Fruit fly (Drosophila melanogaster) whole organism, embryonic: ENCODE measurements around the gene CG10907.
A peak's percentile ranks its signal among the peaks of the same experiment; 100 is the strongest.

Experiments used
- Adf1 ChIP-seq: fragments of 200-800 bp; sonication (Bioruptor generic); IDR thresholded peaks from 2 replicates; pipeline ENCODE4 v1.3.6; 2022; ENCODE audit warnings: missing biosample characterization, missing genetic modification characterization
- Awh ChIP-seq: fragments of 200-800 bp; sonication (Bioruptor generic); IDR thresholded peaks from 2 replicates; pipeline ENCODE4, ENCODE4 v1.3.6; 2022; ENCODE audit warnings: missing biosample characterization, missing genetic modification characterization
- CG14860 ChIP-seq: fragments of 200-800 bp; sonication (Bioruptor generic); IDR thresholded peaks from 3 replicates; pipeline ENCODE4 v1.3.6; 2022; ENCODE audit warnings: missing biosample characterization, missing genetic modification characterization; ENCODE audit not compliant: partially characterized antibody
- CG15479 ChIP-seq: fragments of 200-800 bp; sonication (Bioruptor generic); optimal IDR thresholded peaks from 3 replicates; lab custom pipeline; 2019; ENCODE audit warnings: missing biosample characterization, mild to moderate bottlenecking, missing genetic modification characterization, moderate library complexity
- CG17359 ChIP-seq: fragments of 200-800 bp; sonication (Bioruptor generic); optimal IDR thresholded peaks from 3 replicates; lab custom pipeline; 2018; ENCODE audit warnings: missing biosample characterization, mild to moderate bottlenecking, missing genetic modification characterization, moderate library complexity
- CG17361 ChIP-seq: fragments of 200-800 bp; sonication (Bioruptor generic); IDR thresholded peaks from 3 replicates; pipeline ENCODE4 v1.3.6; 2022; ENCODE audit warnings: missing biosample characterization, missing genetic modification characterization
- CG1792 ChIP-seq: fragments of 200-800 bp; sonication (Bioruptor generic); optimal IDR thresholded peaks from 2 replicates; lab custom pipeline; 2016; ENCODE audit warnings: missing biosample characterization, missing genetic modification characterization
- CG18619 ChIP-seq: fragments of 200-800 bp; sonication (Bioruptor generic); optimal IDR thresholded peaks from 3 replicates; lab custom pipeline; 2017; ENCODE audit warnings: missing biosample characterization, mild to moderate bottlenecking, missing genetic modification characterization
- CG2129 ChIP-seq: fragments of 200-800 bp; sonication (Bioruptor generic); IDR thresholded peaks from 2 replicates; pipeline ENCODE4 v1.3.6; 2022; ENCODE audit warnings: missing biosample characterization, missing genetic modification characterization; ENCODE audit not compliant: partially characterized antibody
- CG2199 ChIP-seq: fragments of 200-800 bp; sonication (Bioruptor generic); IDR thresholded peaks from 3 replicates; pipeline ENCODE4 v1.3.6; 2022; ENCODE audit warnings: missing biosample characterization, missing genetic modification characterization
- CG2712 ChIP-seq: fragments of 200-800 bp; optimal IDR thresholded peaks from 3 replicates; lab custom pipeline; 2019; ENCODE audit warnings: missing biosample characterization, mild to moderate bottlenecking, missing genetic modification characterization, moderate library complexity
- CG2875 ChIP-seq: fragments of 200-800 bp; sonication (Bioruptor generic); optimal IDR thresholded peaks from 2 replicates; lab custom pipeline; 2017; ENCODE audit warnings: missing biosample characterization, mild to moderate bottlenecking, missing genetic modification characterization, missing genetic modification reagents
- CG34376 ChIP-seq: fragments of 200-800 bp; sonication (Bioruptor generic); optimal IDR thresholded peaks from 2 replicates; lab custom pipeline; 2018; ENCODE audit warnings: missing biosample characterization, mild to moderate bottlenecking, missing genetic modification characterization
- CG34422 ChIP-seq: fragments of 200-800 bp; sonication (Bioruptor generic); IDR thresholded peaks from 3 replicates; pipeline ENCODE4 v1.3.6; 2022; ENCODE audit warnings: missing biosample characterization, missing genetic modification characterization
- CG4360 ChIP-seq: fragments of 200-800 bp; sonication (Bioruptor generic); IDR thresholded peaks from 2 replicates; pipeline ENCODE4 v1.3.6; 2022; ENCODE audit warnings: missing biosample characterization, missing genetic modification characterization
- CG6654 ChIP-seq: fragments of 200-800 bp; sonication (Bioruptor generic); optimal IDR thresholded peaks from 2 replicates; lab custom pipeline; 2017; ENCODE audit warnings: missing biosample characterization, mild to moderate bottlenecking, missing genetic modification characterization
- CG7786 ChIP-seq: fragments of 200-800 bp; sonication (Bioruptor generic); optimal IDR thresholded peaks from 2 replicates; lab custom pipeline; 2016; ENCODE audit warnings: missing biosample characterization, missing genetic modification characterization
- CG7963 ChIP-seq: fragments of 200-800 bp; sonication (Bioruptor generic); IDR thresholded peaks from 3 replicates; pipeline ENCODE4 v1.3.6; 2022; ENCODE audit warnings: missing biosample characterization, missing genetic modification characterization; ENCODE audit not compliant: partially characterized antibody
- CG8089 ChIP-seq: fragments of 200-800 bp; sonication (Bioruptor generic); optimal IDR thresholded peaks from 3 replicates; lab custom pipeline; 2016; ENCODE audit warnings: missing biosample characterization, missing genetic modification characterization
- CG8924 ChIP-seq: fragments of 200-800 bp; optimal IDR thresholded peaks from 3 replicates; lab custom pipeline; 2019; ENCODE audit warnings: missing biosample characterization, mild to moderate bottlenecking, missing genetic modification characterization, moderate library complexity
- CG9876 ChIP-seq: fragments of 200-800 bp; sonication (Bioruptor generic); optimal IDR thresholded peaks from 2 replicates; lab custom pipeline; 2016; ENCODE audit warnings: missing biosample characterization, missing genetic modification characterization
- CHES-1-like ChIP-seq: fragments of 200-800 bp; sonication (Bioruptor generic); optimal IDR thresholded peaks from 2 replicates; lab custom pipeline; 2016; ENCODE audit warnings: missing biosample characterization, missing genetic modification characterization
- Dip2 ChIP-seq: fragments of 200-800 bp; sonication (Bioruptor generic); IDR thresholded peaks from 2 replicates; pipeline ENCODE4 v1.3.6; 2022; ENCODE audit warnings: missing biosample characterization, missing genetic modification characterization
- Doc2 ChIP-seq: fragments of 200-800 bp; sonication (Bioruptor generic); IDR thresholded peaks from 2 replicates; pipeline ENCODE4 v1.3.6; 2022; ENCODE audit warnings: missing biosample characterization, missing genetic modification characterization
- Ets97D ChIP-seq: fragments of 200-800 bp; sonication (Bioruptor generic); optimal IDR thresholded peaks from 3 replicates; lab custom pipeline; 2016; ENCODE audit warnings: missing biosample characterization, missing genetic modification characterization
- HmgZ ChIP-seq: fragments of 200-800 bp; sonication (Bioruptor generic); optimal IDR thresholded peaks from 2 replicates; lab custom pipeline; 2018; ENCODE audit warnings: missing biosample characterization, mild to moderate bottlenecking, missing genetic modification characterization
- Meics ChIP-seq: fragments of 200-800 bp; sonication (Bioruptor generic); optimal IDR thresholded peaks from 2 replicates; lab custom pipeline; 2017; ENCODE audit warnings: missing biosample characterization, mild to moderate bottlenecking, missing genetic modification characterization
- NC2α ChIP-seq: fragments of 200-800 bp; sonication (Bioruptor generic); optimal IDR thresholded peaks from 2 replicates; lab custom pipeline; 2016; ENCODE audit warnings: missing biosample characterization, missing genetic modification characterization
- Optix ChIP-seq: fragments of 200-800 bp; sonication (Bioruptor generic); IDR thresholded peaks from 3 replicates; pipeline ENCODE4 v1.3.6; 2022; ENCODE audit warnings: missing biosample characterization, missing genetic modification characterization
- Poxn ChIP-seq: fragments of 200-800 bp; sonication (Bioruptor generic); IDR thresholded peaks from 2 replicates; pipeline ENCODE4 v1.3.6; 2022; ENCODE audit warnings: missing biosample characterization, missing genetic modification characterization
- Ptx1 ChIP-seq: fragments of 200-800 bp; sonication (Bioruptor generic); IDR thresholded peaks from 2 replicates; pipeline ENCODE4 v1.3.6; 2022; ENCODE audit warnings: missing biosample characterization, missing genetic modification characterization
- Sox100B ChIP-seq: fragments of 200-800 bp; sonication (Bioruptor generic); optimal IDR thresholded peaks from 3 replicates; lab custom pipeline; 2018; ENCODE audit warnings: missing biosample characterization, mild to moderate bottlenecking, missing genetic modification characterization
- Ssrp ChIP-seq: fragments of 200-800 bp; sonication (Bioruptor generic); optimal IDR thresholded peaks from 2 replicates; lab custom pipeline; 2018; ENCODE audit warnings: missing biosample characterization, mild to moderate bottlenecking, missing genetic modification characterization, moderate library complexity
- Usf ChIP-seq: fragments of 200-800 bp; sonication (Bioruptor generic); optimal IDR thresholded peaks from 2 replicates; lab custom pipeline; 2017; ENCODE audit warnings: missing genotype, missing biosample characterization, missing genetic modification characterization
- YL-1 ChIP-seq: fragments of 200-800 bp; sonication (Bioruptor generic); optimal IDR thresholded peaks from 3 replicates; lab custom pipeline; 2017; ENCODE audit warnings: missing biosample characterization, mild to moderate bottlenecking, missing genetic modification characterization
- ac ChIP-seq: fragments of 200-800 bp; sonication (Bioruptor generic); optimal IDR thresholded peaks from 3 replicates; lab custom pipeline; 2017; ENCODE audit warnings: missing biosample characterization, mild to moderate bottlenecking, missing genetic modification characterization
- ara ChIP-seq: fragments of 200-800 bp; sonication (Bioruptor generic); IDR thresholded peaks from 2 replicates; pipeline ENCODE4 v1.3.6; 2022; ENCODE audit warnings: missing biosample characterization, missing genetic modification characterization
- bsh ChIP-seq, 2 experiments: fragments of 200-800 bp; sonication (Bioruptor generic); optimal IDR thresholded peaks; 2 replicates each; lab custom pipeline; 2017 to 2018; ENCODE audit warnings: mild to moderate bottlenecking in 2 of 2, missing biosample characterization in 2 of 2, missing genetic modification characterization in 2 of 2, moderate library complexity in 1 of 2
- chm ChIP-seq: fragments of 200-800 bp; sonication (Bioruptor generic); IDR thresholded peaks from 2 replicates; pipeline ENCODE4 v1.3.6; 2022; ENCODE audit warnings: missing biosample characterization, missing genetic modification characterization
- dmrt11E ChIP-seq: fragments of 200-800 bp; sonication (Bioruptor generic); optimal IDR thresholded peaks from 3 replicates; lab custom pipeline; 2018; ENCODE audit warnings: missing biosample characterization, mild to moderate bottlenecking, missing genetic modification characterization, moderate library complexity
- exex ChIP-seq: fragments of 200-800 bp; sonication (Bioruptor generic); optimal IDR thresholded peaks from 4 replicates; lab custom pipeline; 2018; ENCODE audit warnings: missing biosample characterization, mild to moderate bottlenecking, missing genetic modification characterization, moderate library complexity
- hbn ChIP-seq: fragments of 200-800 bp; sonication (Bioruptor generic); IDR thresholded peaks from 2 replicates; pipeline ENCODE4 v1.3.6; 2022; ENCODE audit warnings: missing biosample characterization, missing genetic modification characterization; ENCODE audit not compliant: partially characterized antibody
- odd ChIP-seq: fragments of 200-800 bp; sonication (Bioruptor generic); optimal IDR thresholded peaks from 2 replicates; lab custom pipeline; 2017; ENCODE audit warnings: missing biosample characterization, mild to moderate bottlenecking, missing genetic modification characterization
- pnt ChIP-seq: fragments of 200-800 bp; sonication (Bioruptor generic); optimal IDR thresholded peaks from 3 replicates; lab custom pipeline; 2016; ENCODE audit warnings: missing biosample characterization, missing genetic modification characterization
- pros ChIP-seq: fragments of 200-800 bp; sonication (Bioruptor generic); optimal IDR thresholded peaks from 3 replicates; lab custom pipeline; 2019; ENCODE audit warnings: missing biosample characterization, mild to moderate bottlenecking, missing genetic modification characterization, moderate library complexity
- pum ChIP-seq: fragments of 200-800 bp; sonication (Bioruptor generic); optimal IDR thresholded peaks from 2 replicates; lab custom pipeline; 2016; ENCODE audit warnings: missing biosample characterization, missing genetic modification characterization
- slou ChIP-seq: fragments of 200-800 bp; sonication (Bioruptor generic); optimal IDR thresholded peaks from 3 replicates; lab custom pipeline; 2016; ENCODE audit warnings: missing biosample characterization, missing genetic modification characterization
- wek ChIP-seq: fragments of 200-800 bp; sonication (Bioruptor generic); optimal IDR thresholded peaks from 3 replicates; lab custom pipeline; 2018; ENCODE audit warnings: missing biosample characterization, mild to moderate bottlenecking, missing genetic modification characterization, moderate library complexity

Gene CG10907

dm6 chr3L:11822446-11823334, 29.4 kb downstream of the CG10907 start, which contains the start of gene RpL10Ab (continued):
- TF ChIP-seq Meics (GFP tag; lab: Kevin White, UChicago) (peak; percentile 67), Ptx1 (GFP tag; lab: Robert Waterston, UW) (peak; percentile 74), Ssrp (tag; lab: Kevin White, UChicago) (peak; percentile 35), bsh (GFP tag; optimal IDR thresholded peaks at IDR 0.05; lab: Kevin White, UChicago) (peak; percentile 19 to 24), CG6654 (peak; percentile 61), CG2199 (GFP tag; lab: Robert Waterston, UW) (no peak), CG2875 (GFP tag; lab: Kevin White, UChicago) (peak; percentile 39), CG18619 (peak; percentile 64), Dip2 (no peak), CG15479 (GFP tag; lab: Kevin White, UChicago) (no peak), odd (GFP tag; lab: Kevin White, UChicago) (peak; percentile 37), CG7963 (GFP tag; lab: Robert Waterston, UW) (peak; percentile 88), ara (no peak), CHES-1-like (GFP tag; lab: Kevin White, UChicago) (peak; percentile 2), pros (GFP tag; lab: Kevin White, UChicago) (no peak), Adf1 (no peak; the same call in 1 of the 2 replicates), Sox100B (GFP tag; lab: Kevin White, UChicago) (peak; percentile 59), CG7786 (no peak), CG2129 (GFP tag; lab: Robert Waterston, UW) (peak; percentile 66), exex (tag; lab: Kevin White, UChicago) (peak; percentile 19), CG34422 (GFP tag; lab: Robert Waterston, UW) (peak; percentile 69; the same call in 2 of the 3 replicates), dmrt11E (tag; lab: Kevin White, UChicago) (peak; percentile 25), NC2α (GFP tag; lab: Kevin White, UChicago) (no peak), CG17359 (tag; lab: Kevin White, UChicago) (peak; percentile 31), CG1792 (GFP tag; lab: Kevin White, UChicago) (no peak), pnt (GFP tag; lab: Kevin White, UChicago) (no peak), Optix (GFP tag; lab: Robert Waterston, UW) (peak; percentile 50; the same call in 1 of the 3 replicates), CG9876 (peak; percentile 47), CG2712 (tag; lab: Kevin White, UChicago) (peak; percentile 67), Ets97D (GFP tag; lab: Kevin White, UChicago) (peak; percentile 97), CG8924 (tag; lab: Kevin White, UChicago) (peak; percentile 76), wek (peak; percentile 93), CG4360 (GFP tag; lab: Robert Waterston, UW) (no peak), CG8089 (peak; percentile 16), pum (GFP tag; lab: Kevin White, UChicago) (peak; percentile 19), YL-1 (peak; percentile 92), Doc2 (no peak), CG34376 (peak; percentile 67), slou (GFP tag; lab: Kevin White, UChicago) (peak; percentile 34), ac (GFP tag; lab: Kevin White, UChicago) (no peak), Poxn (GFP tag; lab: Robert Waterston, UW) (no peak), Awh (peak; percentile 54; the same call in 1 of the 2 replicates), Usf (GFP tag; lab: Kevin White, UChicago) (peak; percentile 48), HmgZ (tag; lab: Kevin White, UChicago) (no peak), CG14860 (GFP tag; lab: Robert Waterston, UW) (peak; percentile 71), hbn (peak; percentile 63), chm (peak; percentile 87), CG17361 (GFP tag; lab: Robert Waterston, UW) (peak; percentile 85)
